Worm (Caenorhabditis elegans): ENCODE data around the gene C16C8.8.

DNA sequence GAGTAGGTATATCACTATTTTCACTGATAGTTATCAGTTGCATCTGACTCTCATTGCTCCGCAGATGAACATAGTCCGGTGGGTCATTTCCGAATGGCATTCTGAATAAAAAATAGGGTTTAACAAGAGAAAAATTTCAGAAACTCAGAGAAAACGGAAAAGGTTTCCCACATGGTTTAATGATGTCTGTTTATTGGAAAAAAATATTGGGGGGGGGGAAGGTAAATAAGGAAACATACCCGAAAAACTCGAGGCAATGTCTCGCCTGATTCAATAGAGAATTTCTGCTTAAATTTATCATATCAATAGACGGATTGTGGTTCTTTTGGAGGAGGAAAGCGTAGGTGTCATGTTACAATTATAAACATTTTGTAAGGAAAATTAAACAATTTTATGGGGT is 36.1 kb downstream of the C16C8.8 start, which contains the start of gene nep-11:
- TF ChIP-seq pha-4 (tag; optimal IDR thresholded peaks at IDR 0.05) (no peak), mep-1 (tag; optimal IDR thresholded peaks at IDR 0.05) (no peak), unc-39 (tag; optimal IDR thresholded peaks at IDR 0.05) (no peak), nhr-76 (tag; optimal IDR thresholded peaks at IDR 0.05) (no peak), ceh-43 (GFP tag; optimal IDR thresholded peaks at IDR 0.05) (no peak), nhr-28 (tag; optimal IDR thresholded peaks at IDR 0.05) (no peak), elt-1 (tag; optimal IDR thresholded peaks at IDR 0.05; ENCODE audit: borderline replicate concordance, insufficient read depth) (no peak), sptf-1 (tag; optimal IDR thresholded peaks at IDR 0.05) (no peak), unc-62 (GFP tag; optimal IDR thresholded peaks at IDR 0.05) (no peak)
